Fruit fly (Drosophila melanogaster) whole organism, embryonic: ENCODE measurements around the gene pes.

Experiments
- Aef1 ChIP-seq: fragments of 200-800 bp; sonication (Bioruptor generic); IDR thresholded peaks from 3 replicates; pipeline ENCODE4 v1.3.6; 2022; ENCODE audit warnings: missing biosample characterization, missing genetic modification characterization
- Bgb ChIP-seq: fragments of 200-800 bp; sonication (Bioruptor generic); IDR thresholded peaks from 2 replicates; pipeline ENCODE4 v1.3.6; 2022; ENCODE audit warnings: missing biosample characterization, missing genetic modification characterization; ENCODE audit not compliant: partially characterized antibody
- CG10147 ChIP-seq: fragments of 200-800 bp; sonication (Bioruptor generic); optimal IDR thresholded peaks from 2 replicates; lab custom pipeline; 2019; ENCODE audit warnings: missing biosample characterization, mild to moderate bottlenecking, missing genetic modification characterization, moderate library complexity
- CG10209 ChIP-seq: fragments of 200-800 bp; sonication (Bioruptor generic); optimal IDR thresholded peaks from 3 replicates; lab custom pipeline; 2017; ENCODE audit warnings: missing biosample characterization, mild to moderate bottlenecking, missing genetic modification characterization, missing genetic modification reagents
- CG13296 ChIP-seq: fragments of 200-800 bp; sonication (Bioruptor generic); optimal IDR thresholded peaks from 3 replicates; lab custom pipeline; 2018; ENCODE audit warnings: missing biosample characterization, mild to moderate bottlenecking, missing genetic modification characterization
- CG13894 ChIP-seq: fragments of 200-800 bp; sonication (Bioruptor generic); optimal IDR thresholded peaks from 3 replicates; lab custom pipeline; 2018; ENCODE audit warnings: missing biosample characterization, mild to moderate bottlenecking, missing genetic modification characterization, moderate library complexity
- CG15601 ChIP-seq: fragments of 200-800 bp; sonication (Bioruptor generic); optimal IDR thresholded peaks from 3 replicates; lab custom pipeline; 2019; ENCODE audit warnings: missing biosample characterization, mild to moderate bottlenecking, missing genetic modification characterization, moderate library complexity
- CG2712 ChIP-seq: fragments of 200-800 bp; optimal IDR thresholded peaks from 3 replicates; lab custom pipeline; 2019; ENCODE audit warnings: missing biosample characterization, mild to moderate bottlenecking, missing genetic modification characterization, moderate library complexity
- CG3838 ChIP-seq: fragments of 200-800 bp; sonication (Bioruptor generic); optimal IDR thresholded peaks from 3 replicates; lab custom pipeline; 2016; ENCODE audit warnings: missing biosample characterization, missing genetic modification characterization
- CG4707 ChIP-seq: fragments of 200-800 bp; sonication (Bioruptor generic); optimal IDR thresholded peaks from 2 replicates; lab custom pipeline; 2018; ENCODE audit warnings: missing biosample characterization, mild to moderate bottlenecking, missing genetic modification characterization, moderate library complexity
- CG4820 ChIP-seq: fragments of 200-800 bp; sonication (Bioruptor generic); optimal IDR thresholded peaks from 3 replicates; lab custom pipeline; 2016; ENCODE audit warnings: missing biosample characterization, missing genetic modification characterization
- CG6765 ChIP-seq: fragments of 200-800 bp; sonication (Bioruptor generic); optimal IDR thresholded peaks from 3 replicates; lab custom pipeline; 2017; ENCODE audit warnings: missing biosample characterization, mild to moderate bottlenecking, missing genetic modification characterization
- CG9727 ChIP-seq: fragments of 200-800 bp; sonication (Bioruptor generic); optimal IDR thresholded peaks from 3 replicates; lab custom pipeline; 2017; ENCODE audit warnings: missing biosample characterization, mild to moderate bottlenecking, missing genetic modification characterization
- Deaf1 ChIP-seq: fragments of 200-800 bp; optimal IDR thresholded peaks from 3 replicates; lab custom pipeline; 2019; ENCODE audit warnings: missing biosample characterization, mild to moderate bottlenecking, missing genetic modification characterization, moderate library complexity
- Drgx ChIP-seq: fragments of 200-800 bp; sonication (Bioruptor generic); IDR thresholded peaks from 2 replicates; pipeline ENCODE4 v1.3.6; 2022; ENCODE audit warnings: missing biosample characterization, missing genetic modification characterization
- E2f1 ChIP-seq: fragments of 200-800 bp; sonication (Bioruptor generic); IDR thresholded peaks from 2 replicates; pipeline ENCODE4 v1.3.6; 2022; ENCODE audit warnings: missing biosample characterization, missing genetic modification characterization
- ERR ChIP-seq: fragments of 200-800 bp; sonication (Bioruptor generic); optimal IDR thresholded peaks from 2 replicates; lab custom pipeline; 2016; ENCODE audit warnings: missing biosample characterization, missing genetic modification characterization
- Nf-YC ChIP-seq: fragments of 200-800 bp; optimal IDR thresholded peaks from 3 replicates; lab custom pipeline; 2019; ENCODE audit warnings: missing biosample characterization, mild to moderate bottlenecking, missing genetic modification characterization, moderate library complexity
- Ptx1 ChIP-seq: fragments of 200-800 bp; sonication (Bioruptor generic); IDR thresholded peaks from 2 replicates; pipeline ENCODE4 v1.3.6; 2022; ENCODE audit warnings: missing biosample characterization, missing genetic modification characterization
- Sox102F ChIP-seq: fragments of 200-800 bp; sonication (Bioruptor generic); optimal IDR thresholded peaks from 2 replicates; lab custom pipeline; 2018; ENCODE audit warnings: missing biosample characterization, mild to moderate bottlenecking, missing genetic modification characterization, moderate library complexity
- Xbp1 ChIP-seq: fragments of 200-800 bp; sonication (Bioruptor generic); optimal IDR thresholded peaks from 3 replicates; lab custom pipeline; 2016; ENCODE audit warnings: missing biosample characterization, mild to moderate bottlenecking, missing genetic modification characterization
- Xrp1 ChIP-seq: fragments of 200-800 bp; sonication (Bioruptor generic); IDR thresholded peaks from 2 replicates; pipeline ENCODE4 v1.3.6; 2022; ENCODE audit warnings: missing biosample characterization, missing genetic modification characterization
- ac ChIP-seq: fragments of 200-800 bp; sonication (Bioruptor generic); optimal IDR thresholded peaks from 3 replicates; lab custom pipeline; 2017; ENCODE audit warnings: missing biosample characterization, mild to moderate bottlenecking, missing genetic modification characterization
- bbx ChIP-seq: fragments of 200-800 bp; sonication (Bioruptor generic); IDR thresholded peaks from 2 replicates; pipeline ENCODE4 v1.3.6; 2022; ENCODE audit warnings: missing biosample characterization, missing genetic modification characterization; ENCODE audit not compliant: partially characterized antibody
- bsh ChIP-seq, 2 experiments: fragments of 200-800 bp; sonication (Bioruptor generic); optimal IDR thresholded peaks; 2 replicates each; lab custom pipeline; 2017 to 2018; ENCODE audit warnings: mild to moderate bottlenecking in 2 of 2, missing biosample characterization in 2 of 2, missing genetic modification characterization in 2 of 2, moderate library complexity in 1 of 2
- fu2 ChIP-seq: fragments of 200-800 bp; sonication (Bioruptor generic); optimal IDR thresholded peaks from 2 replicates; lab custom pipeline; 2016; ENCODE audit warnings: missing biosample characterization, missing genetic modification characterization
- maf-S ChIP-seq: fragments of 200-800 bp; sonication (Bioruptor generic); optimal IDR thresholded peaks from 2 replicates; lab custom pipeline; 2016; ENCODE audit warnings: missing biosample characterization, missing genetic modification characterization
- pzg ChIP-seq: fragments of 200-800 bp; sonication (Bioruptor generic); optimal IDR thresholded peaks from 3 replicates; lab custom pipeline; 2018; ENCODE audit warnings: missing biosample characterization, mild to moderate bottlenecking, missing genetic modification characterization, moderate library complexity
- tll ChIP-seq, 2 experiments: fragments of 200-800 bp in 1 of 2; fragments of >200 bp in 1 of 2; sonication (Bioruptor generic) in 1 of 2; optimal IDR thresholded peaks; 2 replicates each; lab custom pipeline; 2017 to 2019; ENCODE audit warnings: missing biosample characterization in 2 of 2, missing genetic modification characterization in 2 of 2, mild to moderate bottlenecking in 1 of 2, moderate library complexity in 1 of 2
- tna ChIP-seq: fragments of 200-800 bp; sonication (Bioruptor generic); IDR thresholded peaks from 2 replicates; pipeline ENCODE4 v1.3.6; 2022; ENCODE audit warnings: missing biosample characterization, missing genetic modification characterization; ENCODE audit not compliant: partially characterized antibody
- tup ChIP-seq: fragments of 200-800 bp; sonication (Bioruptor generic); optimal IDR thresholded peaks from 2 replicates; lab custom pipeline; 2016; ENCODE audit warnings: missing biosample characterization, mild to moderate bottlenecking, missing genetic modification characterization, moderate library complexity

The pes gene

DNA sequence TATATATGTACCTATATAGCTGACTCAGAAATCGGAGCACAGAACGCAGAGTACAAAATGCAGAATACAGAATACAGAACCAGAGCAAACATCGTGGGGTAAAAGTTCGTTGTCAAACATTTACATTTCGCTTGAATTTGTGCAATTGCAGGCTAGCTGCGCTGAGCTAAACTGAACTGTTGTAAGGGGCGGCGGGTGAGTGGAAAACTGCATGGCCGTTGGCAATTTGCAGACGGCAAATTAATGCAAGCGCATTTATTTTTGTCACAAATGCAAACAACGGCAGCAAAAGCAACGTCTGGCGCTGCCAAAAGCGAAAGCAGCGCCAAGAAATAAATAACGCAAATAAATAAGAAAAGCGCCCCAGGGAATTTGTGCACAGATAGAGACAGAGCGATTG is 42.0 kb downstream of the pes start:
- TF ChIP-seq ERR (GFP tag; lab: Kevin White, UChicago) (no peak), Aef1 (no peak), CG6765 (GFP tag; lab: Kevin White, UChicago) (no peak), fu2 (GFP tag; lab: Kevin White, UChicago) (no peak), CG4707 (GFP tag; lab: Kevin White, UChicago) (no peak), CG9727 (GFP tag; lab: Kevin White, UChicago) (no peak), Xrp1 (no peak), tna (GFP tag; lab: Robert Waterston, UW) (no peak), tll (GFP tag; optimal IDR thresholded peaks at IDR 0.05; lab: Kevin White, UChicago) (no peak), CG4820 (GFP tag; lab: Kevin White, UChicago) (no peak), Ptx1 (GFP tag; lab: Robert Waterston, UW) (no peak), E2f1 (GFP tag; lab: Robert Waterston, UW) (no peak), CG10209 (GFP tag; lab: Kevin White, UChicago) (no peak)

DNA sequence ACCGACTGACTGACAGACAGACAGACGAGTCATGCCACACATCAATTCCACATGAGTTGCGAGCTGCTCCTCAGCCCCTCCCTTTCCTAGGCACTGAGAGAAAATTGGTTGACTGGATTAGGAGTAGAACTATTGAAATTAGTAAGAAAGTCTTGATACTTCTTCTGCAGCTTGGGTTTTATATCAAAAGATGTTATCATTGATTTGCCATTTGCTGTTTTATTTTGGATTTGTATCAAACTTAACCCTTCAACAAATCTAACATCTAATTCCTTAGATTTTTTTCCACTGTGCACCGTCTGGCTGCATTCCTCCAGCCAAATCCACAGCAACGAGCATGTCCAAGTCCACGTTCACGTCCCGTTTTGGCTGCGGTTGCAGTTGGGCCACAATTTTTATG is 44.2 kb downstream of the pes start:
- no peak for TF ChIP-seq CG2712 (tag; lab: Kevin White, UChicago)
- peak; percentile 89 for TF ChIP-seq Drgx (GFP tag; lab: Robert Waterston, UW)
- TF ChIP-seq bsh (GFP tag; optimal IDR thresholded peaks at IDR 0.05; lab: Kevin White, UChicago): peak in 1 of 2 experiments; percentile 45
- TF ChIP-seq, all 482 proteins: peak for 2

DNA sequence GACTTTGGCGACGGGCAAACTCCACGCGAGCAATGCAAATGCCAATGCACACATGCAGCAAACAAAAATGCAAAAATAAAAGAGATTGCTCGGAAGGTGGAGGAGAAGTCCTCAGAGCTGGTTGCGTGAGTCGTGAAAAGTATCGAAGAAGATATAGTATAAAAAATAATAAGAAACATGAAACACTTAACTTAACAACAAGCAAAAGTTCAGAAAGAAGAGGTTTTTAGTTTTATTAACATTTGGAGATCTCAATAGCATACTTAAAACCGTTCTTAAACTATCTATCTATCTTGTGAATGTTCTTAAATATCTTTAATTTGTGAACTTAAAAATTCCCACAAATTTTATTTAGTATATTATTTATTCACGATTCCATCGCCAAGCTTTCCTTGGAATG is 45.0 kb downstream of the pes start:
- TF ChIP-seq Drgx (GFP tag; lab: Robert Waterston, UW) (peak; percentile 68), ac (GFP tag; lab: Kevin White, UChicago) (no peak), CG13296 (GFP tag; lab: Kevin White, UChicago) (no peak)

DNA sequence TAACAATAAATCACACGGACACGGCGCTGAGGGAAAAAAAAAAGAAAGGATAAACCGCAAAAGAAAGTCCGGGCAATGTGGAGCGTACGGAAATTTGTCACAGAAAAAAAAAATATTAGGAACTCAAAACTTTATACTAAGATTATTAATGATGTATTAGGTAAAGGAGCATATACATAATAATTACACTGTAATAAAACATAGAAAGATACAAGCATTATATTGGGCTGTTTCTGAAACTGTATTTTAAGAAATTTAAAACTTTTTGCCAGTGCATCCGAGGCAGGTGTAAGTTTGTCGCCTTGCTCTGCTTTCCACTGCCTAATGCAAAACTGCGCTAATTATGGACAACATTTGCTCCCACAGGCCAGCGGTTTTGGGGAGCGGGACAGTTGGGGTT is 48.9 kb downstream of the pes start:
- TF ChIP-seq Drgx (GFP tag; lab: Robert Waterston, UW): 0 out of 2 replicates have a peak, but pooled peaks have one; percentile 15
- TF ChIP-seq CG3838: no peak
- no peak for TF ChIP-seq maf-S
- TF ChIP-seq, all 482 proteins: peak for 1

DNA sequence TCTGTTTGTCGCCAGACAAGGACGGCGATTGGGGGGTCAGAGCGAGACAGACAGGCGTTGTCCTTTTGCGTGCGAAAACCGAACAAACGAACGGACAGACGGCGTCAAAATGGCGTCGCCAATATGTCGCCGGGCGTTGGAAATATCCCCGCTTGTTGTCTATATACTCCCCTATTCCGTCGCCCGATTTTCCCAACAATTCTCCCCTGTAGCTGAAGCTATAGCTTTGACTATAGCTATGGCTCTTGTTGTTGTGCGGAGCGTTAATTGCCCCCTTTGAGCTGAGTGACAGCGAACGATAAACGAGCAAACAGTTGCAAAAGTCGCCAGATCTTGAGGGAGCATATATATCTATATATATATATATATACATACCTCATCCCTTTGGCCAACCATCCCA is 49.8 kb downstream of the pes start:
- TF ChIP-seq tup: no peak
- peak; percentile 98 for TF ChIP-seq CG13894 (tag; lab: Kevin White, UChicago)

DNA sequence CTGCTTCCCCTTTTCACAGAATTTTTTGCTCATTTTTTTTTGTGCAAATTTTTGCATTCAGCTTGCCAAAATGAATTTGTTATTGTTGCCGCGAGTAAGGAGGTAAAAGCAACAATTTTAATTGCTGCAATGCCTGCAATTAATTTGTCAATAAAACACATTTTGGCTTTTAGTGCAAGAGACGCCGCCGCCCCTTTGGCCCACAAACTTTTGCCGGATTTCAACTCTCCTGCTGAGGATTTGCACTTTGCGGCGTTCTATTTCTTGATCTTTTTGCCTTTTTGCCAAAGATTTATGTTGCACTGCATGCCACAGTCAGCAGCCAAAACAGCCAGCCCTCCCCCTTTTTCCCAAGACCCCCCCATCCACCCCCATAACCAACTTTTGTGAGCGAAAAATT is 51.1 kb downstream of the pes start:
- TF ChIP-seq Sox102F (GFP tag; lab: Kevin White, UChicago) (no peak), bbx (GFP tag; lab: Robert Waterston, UW) (no peak), Bgb (GFP tag; lab: Robert Waterston, UW) (no peak), CG15601 (no peak), Xbp1 (no peak), CG10147 (GFP tag; lab: Kevin White, UChicago) (no peak), Deaf1 (no peak), Nf-YC (no peak), pzg (GFP tag; lab: Kevin White, UChicago) (no peak)
